Fruit fly (Drosophila melanogaster) whole organism, pupa: ENCODE measurements around the gene CG13667.

Experiments
- CG10348 ChIP-seq: fragments of 200-800 bp; sonication (Bioruptor generic); IDR thresholded peaks from 2 replicates; pipeline ENCODE4 v1.3.6; 2022; ENCODE audit warnings: missing biosample characterization, missing genetic modification characterization
- CG12605 ChIP-seq: fragments of 200-800 bp; sonication (Bioruptor generic); IDR thresholded peaks from 2 replicates; pipeline ENCODE4 v1.3.6; 2022; ENCODE audit warnings: missing biosample characterization, missing genetic modification characterization
- CG13204 ChIP-seq: fragments of 200-800 bp; sonication (Bioruptor generic); optimal IDR thresholded peaks from 2 replicates; lab custom pipeline; 2018; ENCODE audit warnings: missing biosample characterization, mild to moderate bottlenecking, missing genetic modification characterization, moderate library complexity
- CG14655 ChIP-seq: fragments of 200-800 bp; sonication (Bioruptor generic); optimal IDR thresholded peaks from 3 replicates; lab custom pipeline; 2017; ENCODE audit warnings: mild to moderate bottlenecking, missing biosample characterization, missing genetic modification reagents, missing genetic modification characterization
- CG15710 ChIP-seq: fragments of 200-800 bp; sonication (Bioruptor generic); optimal IDR thresholded peaks from 2 replicates; lab custom pipeline; 2018; ENCODE audit warnings: missing biosample characterization, mild to moderate bottlenecking, missing genetic modification characterization, moderate library complexity
- CG17806 ChIP-seq: fragments of 200-800 bp; sonication (Bioruptor generic); optimal IDR thresholded peaks from 2 replicates; lab custom pipeline; 2018; ENCODE audit warnings: missing biosample characterization, mild to moderate bottlenecking, missing genetic modification characterization, moderate library complexity
- CG32121 ChIP-seq: fragments of 200-800 bp; sonication (Bioruptor generic); IDR thresholded peaks from 2 replicates; pipeline ENCODE4 v1.3.6; 2022; ENCODE audit warnings: missing biosample characterization, missing genetic modification characterization
- CG34367 ChIP-seq: fragments of 200-800 bp; sonication (Bioruptor generic); optimal IDR thresholded peaks from 2 replicates; lab custom pipeline; 2018; ENCODE audit warnings: missing biosample characterization, mild to moderate bottlenecking, missing genetic modification characterization
- CG4496 ChIP-seq: fragments of 200-800 bp; sonication (Bioruptor generic); IDR thresholded peaks from 3 replicates; pipeline ENCODE4 v1.3.6; 2022; ENCODE audit warnings: missing biosample characterization, missing genetic modification characterization
- CG8159 ChIP-seq: fragments of 200-800 bp; sonication (Bioruptor generic); optimal IDR thresholded peaks from 3 replicates; lab custom pipeline; 2018; ENCODE audit warnings: missing biosample characterization, mild to moderate bottlenecking, missing genetic modification characterization, moderate library complexity
- CG8301 ChIP-seq: fragments of 200-800 bp; sonication (Bioruptor generic); optimal IDR thresholded peaks from 2 replicates; lab custom pipeline; 2018; ENCODE audit warnings: missing biosample characterization, mild to moderate bottlenecking, missing genetic modification characterization
- CG9948 ChIP-seq: fragments of 200-800 bp; sonication (Bioruptor generic); optimal IDR thresholded peaks from 2 replicates; lab custom pipeline; 2018; ENCODE audit warnings: missing biosample characterization, mild to moderate bottlenecking, missing genetic modification characterization, moderate library complexity
- D1 ChIP-seq: fragments of 200-800 bp; sonication (Bioruptor generic); optimal IDR thresholded peaks from 2 replicates; lab custom pipeline; 2018; ENCODE audit warnings: missing biosample characterization, mild to moderate bottlenecking, missing genetic modification characterization, moderate library complexity
- EcR ChIP-seq: fragments of 200-800 bp; sonication (Bioruptor generic); optimal IDR thresholded peaks from 3 replicates; lab custom pipeline; 2019; ENCODE audit warnings: missing biosample characterization, missing genetic modification characterization, mild to moderate bottlenecking, moderate library complexity, missing genetic modification reagents
- Ets98B ChIP-seq: fragments of 200-800 bp; sonication (Bioruptor generic); IDR thresholded peaks from 2 replicates; pipeline ENCODE4 v1.3.6; 2022; ENCODE audit warnings: missing biosample characterization, missing genetic modification characterization
- Pif1A ChIP-seq: fragments of 200-800 bp; sonication (Bioruptor generic); optimal IDR thresholded peaks from 3 replicates; lab custom pipeline; 2016; ENCODE audit warnings: missing biosample characterization, missing genetic modification characterization
- Pif1B ChIP-seq: fragments of 200-800 bp; sonication (Bioruptor generic); optimal IDR thresholded peaks from 3 replicates; lab custom pipeline; 2016; ENCODE audit warnings: missing biosample characterization, missing genetic modification characterization
- Snoo ChIP-seq: fragments of 200-800 bp; sonication (Bioruptor generic); optimal IDR thresholded peaks from 3 replicates; lab custom pipeline; 2017; ENCODE audit warnings: missing biosample characterization, mild to moderate bottlenecking, missing genetic modification characterization, inconsistent platforms
- fd96Ca ChIP-seq: fragments of 200-800 bp; sonication (Bioruptor generic); IDR thresholded peaks from 3 replicates; pipeline ENCODE4 v1.3.6; 2022; ENCODE audit warnings: missing biosample characterization, missing genetic modification characterization
- gl ChIP-seq: fragments of 200-800 bp; sonication (Bioruptor generic); optimal IDR thresholded peaks from 2 replicates; lab custom pipeline; 2018; ENCODE audit warnings: missing biosample characterization, mild to moderate bottlenecking, missing genetic modification characterization
- rn ChIP-seq: fragments of 200-800 bp; sonication (Bioruptor generic); IDR thresholded peaks from 2 replicates; pipeline ENCODE4 v1.3.6; 2022; ENCODE audit warnings: missing biosample characterization, missing genetic modification characterization

The CG13667 gene

dm6 chr3L:8394944-8395343 lies 10.3 kb upstream of the CG13667 start:
- TF ChIP-seq CG17806 (tag; lab: Kevin White, UChicago) = no peak
- peak; percentile 27; the same call in 1 of the 2 replicates for TF ChIP-seq Ets98B (GFP tag; lab: Robert Waterston, UW)
- peak; percentile 79 for TF ChIP-seq D1 (tag; lab: Kevin White, UChicago)
- no peak for TF ChIP-seq CG8159 (tag; lab: Kevin White, UChicago)
- TF ChIP-seq CG32121 (GFP tag; lab: Robert Waterston, UW) = 0 out of 2 replicates have a peak, but pooled peaks have one; percentile 15
- no peak for TF ChIP-seq Pif1A (GFP tag; lab: Kevin White, UChicago)
- TF ChIP-seq CG34367 = no peak
- TF ChIP-seq EcR (GFP tag; lab: Kevin White, UChicago) = no peak
- no peak for TF ChIP-seq CG9948 (tag; lab: Kevin White, UChicago)
- TF ChIP-seq CG8301 (tag; lab: Kevin White, UChicago) = no peak
- no peak for TF ChIP-seq gl (tag; lab: Kevin White, UChicago)
- TF ChIP-seq Pif1B (GFP tag; lab: Kevin White, UChicago) = no peak
- no peak for TF ChIP-seq CG13204 (GFP tag; lab: Kevin White, UChicago)
- no peak for TF ChIP-seq CG12605 (GFP tag; lab: Robert Waterston, UW)
- TF ChIP-seq CG4496 (GFP tag; lab: Robert Waterston, UW) = no peak

- TF ChIP-seq Ets98B (GFP tag; lab: Robert Waterston, UW) (0 out of 2 replicates have a peak, but pooled peaks have one; percentile 5), CG9948 (tag; lab: Kevin White, UChicago) (peak; percentile 31), Pif1B (GFP tag; lab: Kevin White, UChicago) (peak; percentile 32), Snoo (tag; lab: Kevin White, UChicago) (no peak), CG14655 (GFP tag; lab: Kevin White, UChicago) (peak; percentile 64), CG8159 (tag; lab: Kevin White, UChicago) (peak; percentile 53), CG15710 (tag; lab: Kevin White, UChicago) (no peak), CG4496 (GFP tag; lab: Robert Waterston, UW) (peak; percentile 29; the same call in 1 of the 3 replicates), CG8301 (tag; lab: Kevin White, UChicago) (peak; percentile 60), Pif1A (GFP tag; lab: Kevin White, UChicago) (peak; percentile 32), CG32121 (GFP tag; lab: Robert Waterston, UW) (no peak), CG13204 (GFP tag; lab: Kevin White, UChicago) (no peak), CG17806 (tag; lab: Kevin White, UChicago) (no peak), fd96Ca (GFP tag; lab: Robert Waterston, UW) (peak; percentile 43; the same call in 1 of the 3 replicates), CG34367 (peak; percentile 26)
Observed at dm6 chr3L:8395630-8396168, 9.6 kb upstream of the CG13667 start, which contains the start of gene CG7120. CG7120 (plus strand) TSS chr3L:8396000.

DNA sequence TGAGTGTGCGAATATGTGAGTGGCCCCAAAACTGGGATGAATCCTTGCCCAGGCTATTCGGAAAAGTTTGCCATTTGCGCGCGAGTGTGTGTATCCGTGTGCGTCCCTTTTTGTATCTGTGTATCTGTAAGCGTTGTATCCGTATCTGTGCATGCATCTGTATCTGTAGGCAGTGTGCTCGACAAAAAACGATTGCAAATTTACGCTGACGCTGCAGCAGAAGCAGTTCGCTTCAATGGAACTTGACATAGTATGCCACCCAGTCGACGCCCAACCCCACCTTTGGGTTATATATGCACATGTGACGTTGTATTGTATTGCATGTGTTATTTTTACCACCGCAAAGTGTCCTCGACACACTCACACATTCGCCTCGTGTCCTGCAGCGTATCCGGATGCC lies 9.1 kb upstream of the CG13667 start:
- TF ChIP-seq fd96Ca (GFP tag; lab: Robert Waterston, UW) = no peak
- no peak for TF ChIP-seq CG14655 (GFP tag; lab: Kevin White, UChicago)
- TF ChIP-seq CG10348 = no peak
- TF ChIP-seq CG8301 (tag; lab: Kevin White, UChicago) = no peak
- TF ChIP-seq CG34367 = no peak
- TF ChIP-seq Pif1B (GFP tag; lab: Kevin White, UChicago) = no peak
- no peak for TF ChIP-seq CG9948 (tag; lab: Kevin White, UChicago)
- no peak for TF ChIP-seq EcR (GFP tag; lab: Kevin White, UChicago)
- no peak for TF ChIP-seq CG32121 (GFP tag; lab: Robert Waterston, UW)
- TF ChIP-seq Pif1A (GFP tag; lab: Kevin White, UChicago) = no peak
- TF ChIP-seq gl (tag; lab: Kevin White, UChicago) = no peak
- no peak for TF ChIP-seq CG4496 (GFP tag; lab: Robert Waterston, UW)
- TF ChIP-seq CG8159 (tag; lab: Kevin White, UChicago) = no peak
- TF ChIP-seq CG12605 (GFP tag; lab: Robert Waterston, UW) = no peak
- TF ChIP-seq D1 (tag; lab: Kevin White, UChicago) = no peak
- no peak for TF ChIP-seq CG17806 (tag; lab: Kevin White, UChicago)
- TF ChIP-seq CG15710 (tag; lab: Kevin White, UChicago) = no peak
- no peak for TF ChIP-seq rn (GFP tag; lab: Robert Waterston, UW)

dm6 chr3L:8398763-8399445 lies 6.3 kb upstream of the CG13667 start:
- TF ChIP-seq CG9948 (tag; lab: Kevin White, UChicago) = peak; percentile 66
- TF ChIP-seq fd96Ca (GFP tag; lab: Robert Waterston, UW) = peak; percentile 86
- TF ChIP-seq CG8301 (tag; lab: Kevin White, UChicago) = no peak
- TF ChIP-seq CG13204 (GFP tag; lab: Kevin White, UChicago) = no peak
- TF ChIP-seq Ets98B (GFP tag; lab: Robert Waterston, UW) = peak; percentile 84
- peak; percentile 84 for TF ChIP-seq CG15710 (tag; lab: Kevin White, UChicago)
- peak; percentile 63; the same call in 1 of the 2 replicates for TF ChIP-seq rn (GFP tag; lab: Robert Waterston, UW)
- peak; percentile 75 for TF ChIP-seq gl (tag; lab: Kevin White, UChicago)
- no peak for TF ChIP-seq Pif1A (GFP tag; lab: Kevin White, UChicago)
- TF ChIP-seq Snoo (tag; lab: Kevin White, UChicago) = peak; percentile 81
- peak; percentile 65 for TF ChIP-seq CG12605 (GFP tag; lab: Robert Waterston, UW)
- TF ChIP-seq CG10348 = no peak
- no peak for TF ChIP-seq CG14655 (GFP tag; lab: Kevin White, UChicago)
- TF ChIP-seq EcR (GFP tag; lab: Kevin White, UChicago) = no peak
- peak; percentile 86 for TF ChIP-seq CG4496 (GFP tag; lab: Robert Waterston, UW)
- no peak for TF ChIP-seq Pif1B (GFP tag; lab: Kevin White, UChicago)
- no peak for TF ChIP-seq CG8159 (tag; lab: Kevin White, UChicago)
- TF ChIP-seq D1 (tag; lab: Kevin White, UChicago) = no peak
- TF ChIP-seq CG32121 (GFP tag; lab: Robert Waterston, UW) = peak; percentile 86
- TF ChIP-seq CG17806 (tag; lab: Kevin White, UChicago) = peak; percentile 77
- TF ChIP-seq CG34367 = peak; percentile 72
